Fruit fly (Drosophila melanogaster) whole organism, embryonic: Measurements from ENCODE around the gene CG12279.
A peak's percentile ranks its signal among the peaks of the same experiment; 100 is the strongest.

ENCODE experiments used
- Atf3 ChIP-seq: fragments of 200-800 bp; sonication (Bioruptor generic); optimal IDR thresholded peaks from 3 replicates; lab custom pipeline; 2016; ENCODE audit warnings: missing biosample characterization, missing genetic modification characterization
- B-H2 ChIP-seq: fragments of 200-800 bp; sonication (Bioruptor generic); optimal IDR thresholded peaks from 2 replicates; lab custom pipeline; 2018; ENCODE audit warnings: missing biosample characterization, mild to moderate bottlenecking, missing genetic modification characterization
- BEAF-32 ChIP-seq: fragments of 200-800 bp; sonication (Bioruptor generic); optimal IDR thresholded peaks from 3 replicates; lab custom pipeline; 2017; ENCODE audit warnings: missing biosample characterization, missing genetic modification characterization, mild to moderate bottlenecking, moderate library complexity, missing genetic modification reagents
- CG10267 ChIP-seq: fragments of 200-800 bp; sonication (Bioruptor generic); optimal IDR thresholded peaks from 2 replicates; lab custom pipeline; 2018; ENCODE audit warnings: missing biosample characterization, mild to moderate bottlenecking, missing genetic modification characterization, moderate library complexity
- CG11456 ChIP-seq: fragments of 200-800 bp; sonication (Bioruptor generic); IDR thresholded peaks from 3 replicates; pipeline ENCODE4 v1.3.6; 2022; ENCODE audit warnings: missing biosample characterization, missing genetic modification characterization
- CG12155 ChIP-seq: fragments of 200-800 bp; sonication (Bioruptor generic); optimal IDR thresholded peaks from 3 replicates; lab custom pipeline; 2016; ENCODE audit warnings: missing biosample characterization, missing genetic modification characterization
- CG12659 ChIP-seq: fragments of 200-800 bp; sonication (Bioruptor generic); optimal IDR thresholded peaks from 3 replicates; lab custom pipeline; 2017; ENCODE audit warnings: mild to moderate bottlenecking, missing biosample characterization, missing genetic modification reagents, missing genetic modification characterization
- CG12744 ChIP-seq: fragments of 200-800 bp; sonication (Bioruptor generic); optimal IDR thresholded peaks from 2 replicates; lab custom pipeline; 2016; ENCODE audit warnings: missing biosample characterization, missing genetic modification characterization
- CG12769 ChIP-seq: fragments of 200-800 bp; sonication (Bioruptor generic); optimal IDR thresholded peaks from 2 replicates; lab custom pipeline; 2019; ENCODE audit warnings: missing biosample characterization, mild to moderate bottlenecking, missing genetic modification characterization, moderate library complexity
- CG13123 ChIP-seq: fragments of 200-800 bp; sonication (Bioruptor generic); optimal IDR thresholded peaks from 2 replicates; lab custom pipeline; 2016; ENCODE audit warnings: missing biosample characterization, missing genetic modification characterization
- CG14965 ChIP-seq: fragments of 200-800 bp; sonication (Bioruptor generic); optimal IDR thresholded peaks from 2 replicates; lab custom pipeline; 2016; ENCODE audit warnings: missing biosample characterization, missing genetic modification characterization, borderline replicate concordance
- CG16813 ChIP-seq: fragments of 200-800 bp; sonication (Bioruptor generic); IDR thresholded peaks from 3 replicates; pipeline ENCODE4 v1.3.6; 2022; ENCODE audit warnings: missing biosample characterization, missing genetic modification characterization; ENCODE audit not compliant: partially characterized antibody
- CG17912 ChIP-seq: fragments of 200-800 bp; sonication (Bioruptor generic); optimal IDR thresholded peaks from 2 replicates; lab custom pipeline; 2018; ENCODE audit warnings: missing biosample characterization, mild to moderate bottlenecking, missing genetic modification characterization
- CG18011 ChIP-seq: fragments of 200-800 bp; sonication (Bioruptor generic); optimal IDR thresholded peaks from 2 replicates; lab custom pipeline; 2017; ENCODE audit warnings: missing biosample characterization, missing genetic modification characterization, mild to moderate bottlenecking, moderate library complexity, missing genotype
- CG2199 ChIP-seq: fragments of 200-800 bp; sonication (Bioruptor generic); IDR thresholded peaks from 3 replicates; pipeline ENCODE4 v1.3.6; 2022; ENCODE audit warnings: missing biosample characterization, missing genetic modification characterization
- CG42726 ChIP-seq: fragments of 200-800 bp; sonication (Bioruptor generic); IDR thresholded peaks from 2 replicates; pipeline ENCODE4 v1.3.6; 2022; ENCODE audit warnings: missing biosample characterization, missing genetic modification characterization; ENCODE audit not compliant: partially characterized antibody
- CG9797 ChIP-seq: fragments of 200-800 bp; sonication (Bioruptor generic); optimal IDR thresholded peaks from 3 replicates; lab custom pipeline; 2018; ENCODE audit warnings: missing biosample characterization, mild to moderate bottlenecking, missing genetic modification characterization
- CTCF ChIP-seq: fragments of 200-800 bp; sonication (Bioruptor generic); optimal IDR thresholded peaks from 2 replicates; lab custom pipeline; 2017; ENCODE audit warnings: missing biosample characterization, mild to moderate bottlenecking, missing genetic modification characterization, moderate library complexity
- Dfd ChIP-seq, 2 experiments: fragments of >200 bp; optimal IDR thresholded peaks; 2 replicates each; lab custom pipeline; 2017; ENCODE audit warnings: missing biosample characterization in 2 of 2, missing genetic modification characterization in 2 of 2
- Doc3 ChIP-seq: fragments of 200-800 bp; sonication (Bioruptor generic); IDR thresholded peaks from 3 replicates; pipeline ENCODE4 v1.3.6; 2022; ENCODE audit warnings: missing biosample characterization, missing genetic modification characterization; ENCODE audit not compliant: partially characterized antibody
- Dp ChIP-seq: fragments of 200-800 bp; sonication (Bioruptor generic); optimal IDR thresholded peaks from 2 replicates; lab custom pipeline; 2018; ENCODE audit warnings: missing biosample characterization, mild to moderate bottlenecking, missing genetic modification characterization, moderate library complexity
- Ets65A ChIP-seq: fragments of 200-800 bp; sonication (Bioruptor generic); peaks from one replicate; lab custom pipeline; 2016; ENCODE audit warnings: missing biosample characterization, missing genetic modification characterization
- Ets97D ChIP-seq: fragments of 200-800 bp; sonication (Bioruptor generic); optimal IDR thresholded peaks from 3 replicates; lab custom pipeline; 2016; ENCODE audit warnings: missing biosample characterization, missing genetic modification characterization
- Fer3 ChIP-seq: fragments of 200-800 bp; sonication (Bioruptor generic); optimal IDR thresholded peaks from 2 replicates; lab custom pipeline; 2018; ENCODE audit warnings: missing biosample characterization, mild to moderate bottlenecking, missing genetic modification characterization, moderate library complexity
- Lhr ChIP-seq: fragments of 200-800 bp; sonication (Bioruptor generic); optimal IDR thresholded peaks from 3 replicates; lab custom pipeline; 2017; ENCODE audit warnings: mild to moderate bottlenecking, missing biosample characterization, missing genetic modification reagents, missing genetic modification characterization
- Lpt ChIP-seq: fragments of >200 bp; optimal IDR thresholded peaks from 2 replicates; lab custom pipeline; 2018; ENCODE audit warnings: missing biosample characterization, missing genetic modification characterization
- YL-1 ChIP-seq: fragments of 200-800 bp; sonication (Bioruptor generic); optimal IDR thresholded peaks from 3 replicates; lab custom pipeline; 2017; ENCODE audit warnings: missing biosample characterization, mild to moderate bottlenecking, missing genetic modification characterization
- al ChIP-seq: fragments of 200-800 bp; sonication (Bioruptor generic); IDR thresholded peaks from 2 replicates; pipeline ENCODE4 v1.3.6; 2022; ENCODE audit warnings: missing biosample characterization, missing genetic modification characterization
- caup ChIP-seq: fragments of 200-800 bp; sonication (Bioruptor generic); optimal IDR thresholded peaks from 3 replicates; lab custom pipeline; 2017; ENCODE audit warnings: missing biosample characterization, mild to moderate bottlenecking, missing genetic modification characterization, moderate library complexity; ENCODE audit not compliant: severe bottlenecking
- danr ChIP-seq: fragments of 200-800 bp; sonication (Bioruptor generic); IDR thresholded peaks from 2 replicates; pipeline ENCODE4 v1.3.6; 2022; ENCODE audit warnings: missing biosample characterization, missing genetic modification characterization
- en ChIP-seq: fragments of 200-800 bp; sonication (Bioruptor generic); optimal IDR thresholded peaks from 2 replicates; lab custom pipeline; 2016; ENCODE audit warnings: missing biosample characterization, missing genetic modification characterization
- gfzf ChIP-seq: fragments of 200-800 bp; sonication (Bioruptor generic); optimal IDR thresholded peaks from 2 replicates; lab custom pipeline; 2016; ENCODE audit warnings: missing biosample characterization, mild to moderate bottlenecking, missing genetic modification characterization, moderate library complexity
- gsb-n ChIP-seq: fragments of 200-800 bp; sonication (Bioruptor generic); optimal IDR thresholded peaks from 3 replicates; lab custom pipeline; 2018; ENCODE audit warnings: missing biosample characterization, mild to moderate bottlenecking, missing genetic modification characterization
- ham ChIP-seq: fragments of 200-800 bp; sonication (Bioruptor generic); IDR thresholded peaks from 2 replicates; pipeline ENCODE4 v1.3.6; 2022; ENCODE audit warnings: missing biosample characterization, missing genetic modification characterization
- insv ChIP-seq, 2 experiments: fragments of 200-800 bp; sonication (Bioruptor generic); optimal IDR thresholded peaks; 3 replicates each; lab custom pipeline; 2016 to 2018; ENCODE audit warnings: missing biosample characterization in 2 of 2, missing genetic modification characterization in 2 of 2
- knrl ChIP-seq: fragments of 200-800 bp; sonication (Bioruptor generic); IDR thresholded peaks from 3 replicates; pipeline ENCODE4 v1.3.6; 2022; ENCODE audit warnings: missing biosample characterization, missing genetic modification characterization; ENCODE audit not compliant: partially characterized antibody
- lilli ChIP-seq: fragments of 200-800 bp; sonication (Bioruptor generic); optimal IDR thresholded peaks from 3 replicates; lab custom pipeline; 2016; ENCODE audit warnings: missing biosample characterization, missing genetic modification characterization
- lmd ChIP-seq: fragments of 200-800 bp; sonication (Bioruptor generic); IDR thresholded peaks from 2 replicates; pipeline ENCODE4 v1.3.6; 2022; ENCODE audit warnings: missing biosample characterization, missing genetic modification characterization
- lov ChIP-seq, 2 experiments: fragments of 200-800 bp in 1 of 2; fragments of >200 bp in 1 of 2; sonication (Bioruptor generic) in 1 of 2; IDR thresholded peaks in 1 of 2; optimal IDR thresholded peaks in 1 of 2; 2 replicates in 1 of 2; 3 replicates in 1 of 2; pipeline versions ENCODE4 v1.3.6 to Lab custom; 2017 to 2022; ENCODE audit warnings: missing biosample characterization in 1 of 2, missing genetic modification characterization in 1 of 2
- p53 ChIP-seq: fragments of 200-800 bp; sonication (Bioruptor generic); optimal IDR thresholded peaks from 2 replicates; lab custom pipeline; 2016; ENCODE audit warnings: missing biosample characterization, missing genetic modification characterization
- pho ChIP-seq: fragments of 200-800 bp; sonication (Bioruptor generic); optimal IDR thresholded peaks from 2 replicates; lab custom pipeline; 2016; ENCODE audit warnings: missing biosample characterization, missing genetic modification characterization
- pita ChIP-seq: fragments of 200-800 bp; sonication (Bioruptor generic); optimal IDR thresholded peaks from 2 replicates; lab custom pipeline; 2017; ENCODE audit warnings: missing biosample characterization, mild to moderate bottlenecking, missing genetic modification characterization
- sc ChIP-seq, 3 experiments: fragments of >200 bp in 2 of 3; fragments of 200-800 bp in 1 of 3; sonication (Bioruptor generic) in 1 of 3; optimal IDR thresholded peaks; 2 replicates in 2 of 3; 3 replicates in 1 of 3; lab custom pipeline; 2017; ENCODE audit warnings: mild to moderate bottlenecking in 1 of 3, missing biosample characterization in 1 of 3, missing genetic modification characterization in 1 of 3, missing genetic modification reagents in 1 of 3
- seq ChIP-seq: fragments of 200-800 bp; sonication (Bioruptor generic); IDR thresholded peaks from 2 replicates; pipeline ENCODE4 v1.3.6; 2022; ENCODE audit warnings: missing biosample characterization, missing genetic modification characterization
- sna ChIP-seq: fragments of 200-800 bp; sonication (Bioruptor generic); IDR thresholded peaks from 2 replicates; pipeline ENCODE4 v1.3.6; 2022; ENCODE audit warnings: missing biosample characterization, missing genetic modification characterization; ENCODE audit not compliant: partially characterized antibody
- tio ChIP-seq: fragments of 200-800 bp; sonication (Bioruptor generic); optimal IDR thresholded peaks from 2 replicates; lab custom pipeline; 2017; ENCODE audit warnings: missing biosample characterization, missing genetic modification characterization, inconsistent platforms
- trem ChIP-seq: fragments of 200-800 bp; optimal IDR thresholded peaks from 3 replicates; lab custom pipeline; 2019; ENCODE audit warnings: missing biosample characterization, mild to moderate bottlenecking, missing genetic modification characterization, moderate library complexity
- usp ChIP-seq: fragments of >200 bp; optimal IDR thresholded peaks from 2 replicates; lab custom pipeline; 2017; ENCODE audit warnings: missing biosample characterization, missing genetic modification characterization
- vfl ChIP-seq: fragments of 200-800 bp; sonication (Bioruptor generic); optimal IDR thresholded peaks from 2 replicates; lab custom pipeline; 2016; ENCODE audit warnings: missing biosample characterization, missing genetic modification characterization

Gene CG12279

DNA sequence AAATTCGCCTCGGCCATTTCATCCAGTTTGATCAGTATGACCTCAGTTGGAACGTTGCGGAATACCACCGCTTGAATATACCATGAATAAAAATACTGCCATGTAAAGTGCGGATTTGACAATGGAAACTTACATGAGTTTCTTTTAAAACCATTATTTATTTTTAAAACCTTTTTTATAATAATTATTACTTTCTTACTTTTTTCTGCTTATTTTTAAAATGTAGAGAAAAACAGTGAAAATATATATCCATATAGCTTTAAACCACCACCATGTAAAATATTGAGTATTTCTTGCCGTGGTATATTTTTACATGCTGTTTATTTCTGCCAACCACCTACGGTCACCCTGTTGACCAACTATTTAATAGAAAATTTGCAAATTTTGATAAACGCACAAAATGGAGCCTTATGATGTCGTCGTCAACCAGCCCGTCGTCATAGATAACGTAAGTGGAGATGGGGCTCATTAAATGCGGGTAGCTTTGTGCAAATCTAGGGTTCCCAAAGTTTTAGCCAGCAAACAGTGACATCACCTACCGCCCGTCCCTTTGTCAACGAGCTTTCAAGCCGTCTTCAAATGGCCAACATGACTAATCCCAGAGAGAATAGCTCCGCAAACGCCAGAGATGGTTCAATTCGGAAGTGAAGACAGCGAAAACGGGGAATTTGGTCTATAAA is 13.3 kb upstream of the CG12279 start, which contains the start of gene Arp1 (continued):
- TF ChIP-seq CG12659 (GFP tag; lab: Kevin White, UChicago) (peak; percentile 68), sc (optimal IDR thresholded peaks at IDR 0.05; lab: Kevin White, UChicago) (no peak), sc (GFP tag; optimal IDR thresholded peaks at IDR 0.05; lab: Kevin White, UChicago) (no peak), Ets65A (no peak), pho (GFP tag; lab: Kevin White, UChicago) (no peak), CG42726 (GFP tag; lab: Robert Waterston, UW) (0 out of 2 replicates have a peak, but pooled peaks have one; percentile 5), CG16813 (GFP tag; lab: Robert Waterston, UW) (no peak), CG12744 (no peak), CG11456 (GFP tag; lab: Robert Waterston, UW) (no peak), CG2199 (GFP tag; lab: Robert Waterston, UW) (no peak), insv (GFP tag; optimal IDR thresholded peaks at IDR 0.05; lab: Kevin White, UChicago) (no peak), caup (GFP tag; lab: Kevin White, UChicago) (no peak), danr (GFP tag; lab: Robert Waterston, UW) (no peak), Lhr (GFP tag; lab: Kevin White, UChicago) (peak; percentile 81), YL-1 (GFP tag; lab: Kevin White, UChicago) (peak; percentile 57), vfl (GFP tag; lab: Kevin White, UChicago) (no peak), Lpt (GFP tag; lab: Kevin White, UChicago) (no peak), lov (optimal IDR thresholded peaks at IDR 0.05; lab: Kevin White, UChicago) (no peak), lov (GFP tag; IDR thresholded peaks at IDR 0.05; lab: Robert Waterston, UW) (no peak), pita (GFP tag; lab: Kevin White, UChicago) (peak; percentile 52), ham (GFP tag; lab: Robert Waterston, UW) (no peak), p53 (GFP tag; lab: Kevin White, UChicago) (no peak), Doc3 (GFP tag; lab: Robert Waterston, UW) (no peak), lilli (GFP tag; lab: Kevin White, UChicago) (no peak), sna (GFP tag; lab: Robert Waterston, UW) (no peak), Atf3 (GFP tag; lab: Kevin White, UChicago) (peak; percentile 50), B-H2 (GFP tag; lab: Kevin White, UChicago) (no peak), tio (GFP tag; lab: Kevin White, UChicago) (no peak), usp (GFP tag; lab: Kevin White, UChicago) (no peak), knrl (GFP tag; lab: Robert Waterston, UW) (peak; percentile 49; the same call in 1 of the 3 replicates), Ets97D (peak; percentile 2), CG9797 (peak; percentile 78), gfzf (peak; percentile 82), trem (peak; percentile 50), al (no peak), gsb-n (tag; lab: Kevin White, UChicago) (peak; percentile 13), Fer3 (no peak), CG12769 (tag; lab: Kevin White, UChicago) (no peak), lmd (GFP tag; lab: Robert Waterston, UW) (no peak), CG10267 (tag; lab: Kevin White, UChicago) (peak; percentile 37), Dp (GFP tag; lab: Kevin White, UChicago) (peak; percentile 30), seq (GFP tag; lab: Robert Waterston, UW) (no peak), CG13123 (GFP tag; lab: Kevin White, UChicago) (no peak), Dfd (GFP tag; optimal IDR thresholded peaks at IDR 0.05; lab: Kevin White, UChicago) (no peak), CG14965 (no peak), BEAF-32 (peak; percentile 35), CG18011 (GFP tag; lab: Kevin White, UChicago) (no peak), CG17912 (GFP tag; lab: Kevin White, UChicago) (no peak), en (no peak), CG12155 (no peak), CTCF (GFP tag; lab: Kevin White, UChicago) (peak; percentile 65)
